Fruit fly (Drosophila melanogaster) ovary, adult (tissue): ENCODE measurements around the gene CG5446.

Source experiments
- CG17801 ChIP-seq: fragments of 200-800 bp; optimal IDR thresholded peaks from 2 replicates; lab custom pipeline; 2019; ENCODE audit warnings: missing biosample characterization, mild to moderate bottlenecking, missing genetic modification characterization, moderate library complexity; ENCODE audit not compliant: partially characterized antibody

Gene CG5446

DNA sequence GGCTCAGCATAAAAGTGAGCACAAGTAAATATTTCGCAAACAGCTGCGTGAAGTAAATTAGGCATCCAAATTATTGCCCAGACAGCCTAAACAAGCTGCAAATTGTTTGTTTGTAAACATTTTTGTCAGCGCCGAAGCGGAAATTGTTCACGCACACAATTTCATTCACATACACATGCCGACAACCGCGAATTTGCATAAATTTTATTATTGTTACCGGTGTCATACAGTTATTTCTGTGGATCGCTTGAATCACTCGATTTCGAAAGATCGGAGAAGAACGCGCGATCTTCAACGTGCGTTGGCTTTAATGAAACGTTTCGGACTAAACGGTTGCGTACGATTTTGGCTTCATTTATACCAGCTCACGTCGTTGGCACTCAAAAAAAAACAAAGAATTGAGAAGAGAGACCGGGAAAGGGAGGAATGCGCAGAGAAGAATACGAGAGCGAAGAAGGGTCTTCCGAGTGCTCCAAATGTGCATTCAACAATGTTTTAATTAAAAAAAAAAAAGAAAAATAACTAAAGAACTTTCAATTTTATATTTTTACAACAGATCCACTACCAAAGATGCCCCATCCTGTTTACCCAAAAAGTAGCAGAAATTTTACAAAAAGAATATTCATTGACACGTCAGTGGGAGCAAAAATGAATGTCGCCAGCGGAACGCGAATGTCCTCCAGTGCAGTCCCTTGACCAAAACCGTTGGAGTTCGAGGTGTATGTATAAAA is 4.2 kb downstream of the CG5446 start, which contains the start of gene vir-1:
Gene vir-1, minus strand, starts transcription at position 334 of the 731 bp plus-strand sequence.
- no peak for TF ChIP-seq CG17801 (GFP tag; lab: Kevin White, UChicago)

DNA sequence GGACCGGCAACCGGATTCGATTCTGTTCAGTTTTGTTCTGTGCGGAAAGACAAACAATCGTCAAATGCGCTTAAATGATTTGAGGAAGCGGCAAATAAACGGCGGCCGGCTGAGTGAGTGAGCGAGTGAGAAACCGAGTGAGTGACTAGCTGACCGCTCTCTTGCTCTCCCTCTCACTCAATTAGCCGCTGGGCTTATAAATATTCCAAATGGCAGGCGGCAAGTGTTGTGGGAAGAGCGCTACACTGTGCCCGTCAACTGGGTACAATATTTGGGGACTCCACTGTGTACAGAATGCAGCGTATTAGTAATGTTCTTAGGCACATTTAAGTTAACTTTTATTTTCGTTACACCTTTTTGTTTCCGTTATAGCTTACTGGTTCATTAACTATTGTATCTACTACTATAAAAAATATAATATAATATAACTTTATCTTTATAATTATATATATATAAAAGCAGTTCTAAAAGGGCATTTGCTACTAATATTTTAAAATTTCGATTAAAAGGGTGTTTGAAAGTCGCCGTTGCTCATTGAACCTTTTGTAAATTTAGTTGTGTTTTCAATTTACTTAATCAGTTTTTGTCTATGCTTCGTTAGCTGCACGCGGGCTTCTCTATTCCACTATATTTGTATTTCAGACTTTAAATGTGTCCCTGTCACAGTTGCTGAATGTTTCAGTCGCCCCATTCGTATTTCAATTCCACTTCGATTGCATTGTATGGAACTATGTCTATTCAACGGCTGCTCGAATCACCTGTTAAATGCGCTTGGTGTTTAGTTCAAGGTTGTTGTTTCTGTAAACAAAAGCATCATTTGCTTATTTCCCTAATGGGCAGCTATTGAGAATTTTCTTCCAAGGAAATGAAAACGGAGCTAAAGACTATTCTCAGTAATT is 5.5 kb downstream of the CG5446 start:
- no peak for TF ChIP-seq CG17801 (GFP tag; lab: Kevin White, UChicago)

DNA sequence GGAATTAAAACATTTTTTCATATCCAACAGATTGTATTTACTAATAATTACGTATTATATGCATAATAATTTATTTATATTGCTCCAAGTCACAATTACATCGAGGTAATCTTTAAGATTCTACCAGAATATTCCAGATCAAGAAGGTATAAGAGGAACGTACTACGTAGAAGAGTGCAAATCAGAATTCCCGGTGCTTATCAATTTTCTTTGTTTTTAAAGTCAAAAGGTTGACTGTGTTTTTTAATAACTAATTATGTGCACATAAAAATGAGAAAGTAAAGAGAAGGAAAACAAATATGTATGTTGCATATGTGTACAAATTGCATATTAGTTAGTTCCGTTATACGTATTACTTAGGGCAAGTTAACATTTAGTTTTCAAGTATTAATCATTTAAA is 6.3 kb downstream of the CG5446 start:
- no peak for TF ChIP-seq CG17801 (GFP tag; lab: Kevin White, UChicago)

dm6 chr2L:12415485-12416137 is 11.9 kb downstream of the CG5446 start:
- TF ChIP-seq CG17801 (GFP tag; lab: Kevin White, UChicago), result no peak

- TF ChIP-seq CG17801 (GFP tag; lab: Kevin White, UChicago), result no peak
These were observed 13.6 kb downstream of the CG5446 start for dm6 chr2L:12413899-12414298.

- TF ChIP-seq CG17801 (GFP tag; lab: Kevin White, UChicago), result no peak
These were observed 16.8 kb downstream of the CG5446 start for dm6 chr2L:12410679-12411078.

DNA sequence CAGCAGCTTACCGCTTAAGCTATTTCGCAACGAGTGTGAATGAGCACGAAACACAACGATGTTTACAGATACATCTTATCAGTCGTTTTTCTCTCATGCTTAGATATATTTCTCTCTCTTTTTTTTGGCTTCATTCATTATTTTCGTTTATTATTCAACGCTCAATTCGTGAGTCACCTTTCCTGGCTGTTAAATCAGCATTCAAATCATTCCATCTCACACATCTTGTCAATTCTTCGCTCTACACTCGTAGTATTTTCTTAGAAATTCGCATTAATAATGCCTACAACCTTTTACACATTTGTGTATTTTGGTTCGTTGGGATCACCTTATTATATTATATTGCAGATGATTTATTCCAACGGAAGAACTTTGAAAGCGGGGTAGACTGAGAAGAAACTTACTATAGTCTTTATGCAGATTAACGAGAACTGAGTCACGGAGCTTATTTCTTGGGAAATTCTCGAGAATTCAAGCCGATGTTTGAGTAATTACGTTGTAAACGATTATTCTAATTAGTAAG is 22.9 kb downstream of the CG5446 start:
- TF ChIP-seq CG17801 (GFP tag; lab: Kevin White, UChicago), result peak; percentile 35

dm6 chr2L:12397974-12398373 is 29.5 kb downstream of the CG5446 start, which contains the start of gene Pkd2:
Gene Pkd2, plus strand, starts transcription at chr2L:12398274.
- no peak for TF ChIP-seq CG17801 (GFP tag; lab: Kevin White, UChicago)

DNA sequence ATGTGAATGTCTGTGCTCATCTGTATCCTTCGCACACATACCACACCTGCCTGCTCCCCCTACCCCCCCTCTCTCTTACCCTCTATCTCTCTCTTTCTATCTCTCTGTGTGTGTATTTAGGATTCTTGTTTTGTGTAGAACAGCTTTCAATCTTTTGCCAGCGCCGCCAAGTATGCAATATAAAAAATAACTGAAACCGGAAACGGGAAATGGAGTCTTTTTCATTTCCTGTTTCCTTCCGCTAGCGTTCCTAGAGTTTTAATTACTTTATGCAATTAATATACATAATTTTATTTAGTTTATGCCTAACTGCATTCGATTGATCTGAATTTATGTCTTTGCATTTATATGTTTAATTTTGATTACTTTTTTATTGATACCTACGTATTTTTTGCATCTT is 35.1 kb downstream of the CG5446 start:
- peak; percentile 23 for TF ChIP-seq CG17801 (GFP tag; lab: Kevin White, UChicago)
